Fruit fly (Drosophila melanogaster) whole organism, embryonic: ENCODE measurements around the gene CG5087.

Experiments
- Bdp1 ChIP-seq: fragments of 200-800 bp; sonication (Bioruptor generic); optimal IDR thresholded peaks from 3 replicates; lab custom pipeline; 2016; ENCODE audit warnings: missing biosample characterization, missing genetic modification characterization
- Bgb ChIP-seq: fragments of 200-800 bp; sonication (Bioruptor generic); IDR thresholded peaks from 2 replicates; pipeline ENCODE4 v1.3.6; 2022; ENCODE audit warnings: missing biosample characterization, missing genetic modification characterization; ENCODE audit not compliant: partially characterized antibody
- CG11398 ChIP-seq: fragments of 200-800 bp; sonication (Bioruptor generic); optimal IDR thresholded peaks from 2 replicates; lab custom pipeline; 2016; ENCODE audit warnings: missing biosample characterization, missing genetic modification characterization
- CG14667 ChIP-seq: fragments of 200-800 bp; sonication (Bioruptor generic); IDR thresholded peaks from 2 replicates; pipeline ENCODE4 v1.3.6; 2022; ENCODE audit warnings: missing biosample characterization, missing genetic modification characterization
- CG15073 ChIP-seq: fragments of 200-800 bp; sonication (Bioruptor generic); optimal IDR thresholded peaks from 2 replicates; lab custom pipeline; 2016; ENCODE audit warnings: missing biosample characterization, missing genetic modification characterization
- CG15601 ChIP-seq: fragments of 200-800 bp; sonication (Bioruptor generic); optimal IDR thresholded peaks from 3 replicates; lab custom pipeline; 2019; ENCODE audit warnings: missing biosample characterization, mild to moderate bottlenecking, missing genetic modification characterization, moderate library complexity
- CG15696 ChIP-seq: fragments of 200-800 bp; sonication (Bioruptor generic); optimal IDR thresholded peaks from 2 replicates; lab custom pipeline; 2019; ENCODE audit warnings: missing biosample characterization, mild to moderate bottlenecking, missing genetic modification characterization, moderate library complexity
- CG16815 ChIP-seq: fragments of 200-800 bp; sonication (Bioruptor generic); optimal IDR thresholded peaks from 3 replicates; lab custom pipeline; 2017; ENCODE audit warnings: missing biosample characterization, mild to moderate bottlenecking, missing genetic modification characterization
- CG17568 ChIP-seq: fragments of 200-800 bp; sonication (Bioruptor generic); optimal IDR thresholded peaks from 2 replicates; lab custom pipeline; 2018; ENCODE audit warnings: missing biosample characterization, mild to moderate bottlenecking, missing genetic modification characterization, moderate library complexity
- CG2678 ChIP-seq: fragments of 200-800 bp; sonication (Bioruptor generic); optimal IDR thresholded peaks from 3 replicates; lab custom pipeline; 2019; ENCODE audit warnings: missing biosample characterization, mild to moderate bottlenecking, missing genetic modification characterization, moderate library complexity
- CG32532 ChIP-seq: fragments of 200-800 bp; sonication (Bioruptor generic); IDR thresholded peaks from 2 replicates; pipeline ENCODE4 v1.3.6; 2022; ENCODE audit warnings: missing biosample characterization, missing genetic modification characterization
- CG34224 ChIP-seq: fragments of 200-800 bp; sonication (Bioruptor generic); IDR thresholded peaks from 3 replicates; pipeline ENCODE4 v1.3.6; 2022; ENCODE audit warnings: missing biosample characterization, missing genetic modification characterization; ENCODE audit not compliant: partially characterized antibody
- CG34376 ChIP-seq: fragments of 200-800 bp; sonication (Bioruptor generic); optimal IDR thresholded peaks from 2 replicates; lab custom pipeline; 2018; ENCODE audit warnings: missing biosample characterization, mild to moderate bottlenecking, missing genetic modification characterization
- CG5953 ChIP-seq: fragments of 200-800 bp; sonication (Bioruptor generic); IDR thresholded peaks from 2 replicates; pipeline ENCODE4 v1.3.6; 2022; ENCODE audit warnings: missing biosample characterization, missing genetic modification characterization
- CG6813 ChIP-seq: fragments of 200-800 bp; sonication (Bioruptor generic); optimal IDR thresholded peaks from 2 replicates; lab custom pipeline; 2017; ENCODE audit warnings: missing biosample characterization, missing genetic modification characterization, mild to moderate bottlenecking, moderate library complexity, missing genetic modification reagents
- CG8281 ChIP-seq: fragments of 200-800 bp; sonication (Bioruptor generic); optimal IDR thresholded peaks from 2 replicates; lab custom pipeline; 2018; ENCODE audit warnings: missing biosample characterization, mild to moderate bottlenecking, missing genetic modification characterization, moderate library complexity
- CG8765 ChIP-seq: fragments of 200-800 bp; sonication (Bioruptor generic); IDR thresholded peaks from 2 replicates; pipeline ENCODE4 v1.3.6; 2022; ENCODE audit warnings: missing biosample characterization, missing genetic modification characterization
- CG9727 ChIP-seq: fragments of 200-800 bp; sonication (Bioruptor generic); optimal IDR thresholded peaks from 3 replicates; lab custom pipeline; 2017; ENCODE audit warnings: missing biosample characterization, mild to moderate bottlenecking, missing genetic modification characterization
- CoRest ChIP-seq: fragments of 200-800 bp; sonication (Bioruptor generic); optimal IDR thresholded peaks from 3 replicates; lab custom pipeline; 2018; ENCODE audit warnings: missing biosample characterization, mild to moderate bottlenecking, missing genetic modification characterization, moderate library complexity
- Dip2 ChIP-seq: fragments of 200-800 bp; sonication (Bioruptor generic); IDR thresholded peaks from 2 replicates; pipeline ENCODE4 v1.3.6; 2022; ENCODE audit warnings: missing biosample characterization, missing genetic modification characterization
- Drgx ChIP-seq: fragments of 200-800 bp; sonication (Bioruptor generic); IDR thresholded peaks from 2 replicates; pipeline ENCODE4 v1.3.6; 2022; ENCODE audit warnings: missing biosample characterization, missing genetic modification characterization
- Fer1 ChIP-seq: fragments of 200-800 bp; sonication (Bioruptor generic); optimal IDR thresholded peaks from 2 replicates; lab custom pipeline; 2017; ENCODE audit warnings: missing biosample characterization, mild to moderate bottlenecking, missing genetic modification characterization
- GATAe ChIP-seq: fragments of 200-800 bp; sonication (Bioruptor generic); conservative IDR thresholded peaks from 2 replicates; pipeline ENCODE4 v1.3.6; 2022; ENCODE audit warnings: missing biosample characterization, missing genetic modification characterization
- H2.0 ChIP-seq: fragments of 200-800 bp; sonication (Bioruptor generic); IDR thresholded peaks from 2 replicates; pipeline ENCODE4 v1.3.6; 2022; ENCODE audit warnings: missing biosample characterization, missing genetic modification characterization
- Hr51 ChIP-seq, 2 experiments: fragments of 200-800 bp; sonication (Bioruptor generic); optimal IDR thresholded peaks; 2 replicates in 1 of 2; 3 replicates in 1 of 2; lab custom pipeline; 2016 to 2018; ENCODE audit warnings: missing biosample characterization in 2 of 2, missing genetic modification characterization in 2 of 2, mild to moderate bottlenecking in 1 of 2, moderate library complexity in 1 of 2
- Nf-YC ChIP-seq: fragments of 200-800 bp; optimal IDR thresholded peaks from 3 replicates; lab custom pipeline; 2019; ENCODE audit warnings: missing biosample characterization, mild to moderate bottlenecking, missing genetic modification characterization, moderate library complexity
- NfI ChIP-seq: fragments of 200-800 bp; sonication (Bioruptor generic); optimal IDR thresholded peaks from 3 replicates; lab custom pipeline; 2018; ENCODE audit warnings: missing biosample characterization, mild to moderate bottlenecking, missing genetic modification characterization, moderate library complexity
- Rx ChIP-seq: fragments of 200-800 bp; sonication (Bioruptor generic); IDR thresholded peaks from 2 replicates; pipeline ENCODE4 v1.3.6; 2022; ENCODE audit warnings: missing biosample characterization, missing genetic modification characterization
- Side ChIP-seq: fragments of 200-800 bp; sonication (Bioruptor generic); optimal IDR thresholded peaks from 2 replicates; lab custom pipeline; 2016; ENCODE audit warnings: missing biosample characterization, missing genetic modification characterization
- Ssrp ChIP-seq: fragments of 200-800 bp; sonication (Bioruptor generic); optimal IDR thresholded peaks from 2 replicates; lab custom pipeline; 2018; ENCODE audit warnings: missing biosample characterization, mild to moderate bottlenecking, missing genetic modification characterization, moderate library complexity
- Tbp ChIP-seq: fragments of >200 bp; optimal IDR thresholded peaks from 2 replicates; lab custom pipeline; 2018; ENCODE audit warnings: missing biosample characterization, missing genetic modification characterization
- bcd ChIP-seq: fragments of 200-800 bp; sonication (Bioruptor generic); optimal IDR thresholded peaks from 2 replicates; lab custom pipeline; 2017; ENCODE audit warnings: missing biosample characterization, mild to moderate bottlenecking, missing genetic modification characterization
- ems ChIP-seq: fragments of 200-800 bp; sonication (Bioruptor generic); optimal IDR thresholded peaks from 3 replicates; lab custom pipeline; 2016; ENCODE audit warnings: missing biosample characterization, missing genetic modification characterization
- eyg ChIP-seq: fragments of 200-800 bp; sonication (Bioruptor generic); optimal IDR thresholded peaks from 3 replicates; lab custom pipeline; 2016; ENCODE audit warnings: missing biosample characterization, missing genetic modification characterization
- gsb-n ChIP-seq: fragments of 200-800 bp; sonication (Bioruptor generic); optimal IDR thresholded peaks from 3 replicates; lab custom pipeline; 2018; ENCODE audit warnings: missing biosample characterization, mild to moderate bottlenecking, missing genetic modification characterization
- jing ChIP-seq: fragments of 200-800 bp; sonication (Bioruptor generic); optimal IDR thresholded peaks from 2 replicates; lab custom pipeline; 2018; ENCODE audit warnings: missing biosample characterization, mild to moderate bottlenecking, missing genetic modification characterization
- mam ChIP-seq: fragments of 200-800 bp; sonication (Bioruptor generic); optimal IDR thresholded peaks from 3 replicates; lab custom pipeline; 2016; ENCODE audit warnings: missing biosample characterization, missing genetic modification characterization
- pb ChIP-seq: fragments of 200-800 bp; sonication (Bioruptor generic); optimal IDR thresholded peaks from 3 replicates; lab custom pipeline; 2016; ENCODE audit warnings: missing biosample characterization, missing genetic modification characterization
- pho ChIP-seq: fragments of 200-800 bp; sonication (Bioruptor generic); optimal IDR thresholded peaks from 2 replicates; lab custom pipeline; 2016; ENCODE audit warnings: missing biosample characterization, missing genetic modification characterization
- pita ChIP-seq: fragments of 200-800 bp; sonication (Bioruptor generic); optimal IDR thresholded peaks from 2 replicates; lab custom pipeline; 2017; ENCODE audit warnings: missing biosample characterization, mild to moderate bottlenecking, missing genetic modification characterization
- prd ChIP-seq, 3 experiments: fragments of >200 bp in 2 of 3; fragments of 200-800 bp in 1 of 3; sonication (Bioruptor generic) in 1 of 3; optimal IDR thresholded peaks in 2 of 3; IDR thresholded peaks in 1 of 3; 2 replicates in 2 of 3; 3 replicates in 1 of 3; pipeline versions ENCODE4 v1.3.6 to Lab custom; 2017 to 2022; ENCODE audit warnings: missing biosample characterization in 1 of 3, missing genetic modification characterization in 1 of 3
- row ChIP-seq: fragments of 200-800 bp; sonication (Bioruptor generic); IDR thresholded peaks from 3 replicates; pipeline ENCODE4 v1.3.6; 2022; ENCODE audit warnings: missing biosample characterization, missing genetic modification characterization
- sens ChIP-seq: fragments of 200-800 bp; sonication (Bioruptor generic); peaks from one replicate; lab custom pipeline; 2016; ENCODE audit warnings: missing biosample characterization, missing genetic modification characterization
- seq ChIP-seq: fragments of 200-800 bp; sonication (Bioruptor generic); IDR thresholded peaks from 2 replicates; pipeline ENCODE4 v1.3.6; 2022; ENCODE audit warnings: missing biosample characterization, missing genetic modification characterization
- sim ChIP-seq: fragments of 200-800 bp; sonication (Bioruptor generic); IDR thresholded peaks from 2 replicates; pipeline ENCODE4 v1.3.6; 2022; ENCODE audit warnings: missing biosample characterization, missing genetic modification characterization
- sob ChIP-seq: fragments of 200-800 bp; sonication (Bioruptor generic); IDR thresholded peaks from 2 replicates; pipeline ENCODE4 v1.3.6; 2022; ENCODE audit warnings: missing biosample characterization, missing genetic modification characterization
- tgo ChIP-seq: fragments of 200-800 bp; sonication (Bioruptor generic); IDR thresholded peaks from 3 replicates; pipeline ENCODE4 v1.3.6; 2022; ENCODE audit warnings: missing biosample characterization, missing genetic modification characterization
- toy ChIP-seq: fragments of 200-800 bp; sonication (Bioruptor generic); IDR thresholded peaks from 2 replicates; pipeline ENCODE4 v1.3.6; 2022; ENCODE audit warnings: missing biosample characterization, missing genetic modification characterization
- wdn ChIP-seq: fragments of 200-800 bp; sonication (Bioruptor generic); IDR thresholded peaks from 2 replicates; pipeline ENCODE4 v1.3.6; 2022; ENCODE audit warnings: missing biosample characterization, missing genetic modification characterization
- wor ChIP-seq: fragments of 200-800 bp; sonication (Bioruptor generic); IDR thresholded peaks from 2 replicates; pipeline ENCODE4 v1.3.6; 2022; ENCODE audit warnings: missing biosample characterization, missing genetic modification characterization
- zen ChIP-seq: fragments of 200-800 bp; sonication (Bioruptor generic); optimal IDR thresholded peaks from 3 replicates; lab custom pipeline; 2018; ENCODE audit warnings: missing biosample characterization, mild to moderate bottlenecking, missing genetic modification characterization, moderate library complexity

Gene CG5087

dm6 chr3L:9045318-9045717 lies 47.3 kb downstream of the CG5087 start (continued):
- TF ChIP-seq Tbp (GFP tag; lab: Kevin White, UChicago) (no peak), CG34376 (GFP tag; lab: Kevin White, UChicago) (no peak), pho (GFP tag; lab: Kevin White, UChicago) (no peak), wor (peak; percentile 65), sim (GFP tag; lab: Robert Waterston, UW) (peak; percentile 66), Ssrp (peak; percentile 31), prd (optimal IDR thresholded peaks at IDR 0.05; lab: Kevin White, UChicago) (no peak), prd (GFP tag; IDR thresholded peaks at IDR 0.05; lab: Robert Waterston, UW) (peak; percentile 91), Nf-YC (peak; percentile 33), CG17568 (GFP tag; lab: Kevin White, UChicago) (no peak), tgo (peak; percentile 65), sens (GFP tag; lab: Kevin White, UChicago) (peak; percentile 94), CG34224 (GFP tag; lab: Robert Waterston, UW) (no peak), row (GFP tag; lab: Robert Waterston, UW) (peak; percentile 80), gsb-n (tag; lab: Kevin White, UChicago) (peak; percentile 24), CG11398 (GFP tag; lab: Kevin White, UChicago) (no peak), Rx (peak; percentile 40; the same call in 1 of the 2 replicates), wdn (no peak), Side (GFP tag; lab: Kevin White, UChicago) (peak; percentile 52), Drgx (GFP tag; lab: Robert Waterston, UW) (peak; percentile 68), seq (GFP tag; lab: Robert Waterston, UW) (peak; percentile 77), jing (GFP tag; lab: Kevin White, UChicago) (no peak), CG9727 (GFP tag; lab: Kevin White, UChicago) (peak; percentile 85), pita (no peak), mam (GFP tag; lab: Kevin White, UChicago) (peak; percentile 44), Dip2 (GFP tag; lab: Robert Waterston, UW) (no peak), Bgb (no peak), zen (tag; lab: Kevin White, UChicago) (peak; percentile 81), H2.0 (GFP tag; lab: Robert Waterston, UW) (peak; percentile 37), CG15601 (tag; lab: Kevin White, UChicago) (no peak), CG32532 (GFP tag; lab: Robert Waterston, UW) (peak; percentile 52), toy (GFP tag; lab: Robert Waterston, UW) (no peak), bcd (peak; percentile 59), CG15696 (tag; lab: Kevin White, UChicago) (peak; percentile 75), NfI (GFP tag; lab: Kevin White, UChicago) (peak; percentile 2), CG15073 (GFP tag; lab: Kevin White, UChicago) (no peak), ems (GFP tag; lab: Kevin White, UChicago) (peak; percentile 81), CG14667 (peak; percentile 61), CG6813 (GFP tag; lab: Kevin White, UChicago) (peak; percentile 44), Hr51 (GFP tag; optimal IDR thresholded peaks at IDR 0.05; lab: Kevin White, UChicago) (no peak), eyg (GFP tag; lab: Kevin White, UChicago) (peak; percentile 60), Bdp1 (GFP tag; lab: Kevin White, UChicago) (peak; percentile 1), CG16815 (peak; percentile 21), Fer1 (GFP tag; lab: Kevin White, UChicago) (no peak), CG8281 (tag; lab: Kevin White, UChicago) (peak; percentile 10), pb (GFP tag; lab: Kevin White, UChicago) (peak; percentile 61), CG5953 (GFP tag; lab: Robert Waterston, UW) (peak; percentile 66), CG8765 (GFP tag; lab: Robert Waterston, UW) (peak; percentile 83), CG2678 (peak; percentile 74), CoRest (tag; lab: Kevin White, UChicago) (peak; percentile 33), sob (GFP tag; lab: Robert Waterston, UW) (peak; percentile 63), GATAe (GFP tag; lab: Robert Waterston, UW) (no peak)
